Fruit fly (Drosophila melanogaster) whole organism, prepupa: ENCODE results near the gene CG15202.

Source experiments
- CG10669 ChIP-seq: fragments of 200-800 bp; sonication (Bioruptor generic); optimal IDR thresholded peaks from 3 replicates; lab custom pipeline; 2018; ENCODE audit warnings: missing biosample characterization, mild to moderate bottlenecking, missing genetic modification characterization, moderate library complexity
- CG11294 ChIP-seq: fragments of 200-800 bp; sonication (Bioruptor generic); IDR thresholded peaks from 2 replicates; pipeline ENCODE4 v1.3.6; 2022; ENCODE audit warnings: missing biosample characterization, missing genetic modification characterization
- CG11762 ChIP-seq: fragments of 200-800 bp; sonication (Bioruptor generic); optimal IDR thresholded peaks from 3 replicates; lab custom pipeline; 2016; ENCODE audit warnings: missing biosample characterization, missing genetic modification characterization; ENCODE audit not compliant: insufficient read depth
- CG1621 ChIP-seq: fragments of 200-800 bp; sonication (Bioruptor generic); optimal IDR thresholded peaks from 3 replicates; lab custom pipeline; 2018; ENCODE audit warnings: missing biosample characterization, mild to moderate bottlenecking, missing genetic modification characterization
- CG16779 ChIP-seq: fragments of 200-800 bp; sonication (Bioruptor generic); optimal IDR thresholded peaks from 3 replicates; lab custom pipeline; 2017; ENCODE audit warnings: missing biosample characterization, mild to moderate bottlenecking, missing genetic modification characterization
- CG31627 ChIP-seq: fragments of 200-800 bp; sonication (Bioruptor generic); optimal IDR thresholded peaks from 3 replicates; lab custom pipeline; 2016; ENCODE audit warnings: missing biosample characterization, missing genetic modification characterization
- CG4318 ChIP-seq: fragments of 200-800 bp; sonication (Bioruptor generic); optimal IDR thresholded peaks from 3 replicates; lab custom pipeline; 2017; ENCODE audit warnings: missing biosample characterization, mild to moderate bottlenecking, missing genetic modification characterization
- CG6163 ChIP-seq: fragments of 200-800 bp; sonication (Bioruptor generic); IDR thresholded peaks from 3 replicates; pipeline ENCODE4 v1.3.6; 2022; ENCODE audit warnings: missing biosample characterization, missing genetic modification characterization
- CG6854 ChIP-seq: fragments of 200-800 bp; sonication (Bioruptor generic); optimal IDR thresholded peaks from 2 replicates; lab custom pipeline; 2017; ENCODE audit warnings: missing biosample characterization, mild to moderate bottlenecking, missing genetic modification characterization
- CG8119 ChIP-seq: fragments of 200-800 bp; sonication (Bioruptor generic); IDR thresholded peaks from 3 replicates; pipeline ENCODE4 v1.3.6; 2022; ENCODE audit warnings: missing biosample characterization, missing genetic modification characterization
- CG8632 ChIP-seq: fragments of 200-800 bp; sonication (Bioruptor generic); optimal IDR thresholded peaks from 3 replicates; lab custom pipeline; 2016; ENCODE audit warnings: missing biosample characterization, missing genetic modification characterization
- CG9139 ChIP-seq: fragments of 200-800 bp; sonication (Bioruptor generic); optimal IDR thresholded peaks from 3 replicates; lab custom pipeline; 2017; ENCODE audit warnings: missing biosample characterization, mild to moderate bottlenecking, missing genetic modification characterization
- Eip75B ChIP-seq: fragments of 200-800 bp; sonication (Bioruptor generic); optimal IDR thresholded peaks from 3 replicates; lab custom pipeline; 2016; ENCODE audit warnings: missing biosample characterization, missing genetic modification characterization
- Eip78C ChIP-seq: fragments of 200-800 bp; sonication (Bioruptor generic); peaks from one replicate; lab custom pipeline; 2016; ENCODE audit warnings: missing biosample characterization, missing genetic modification characterization
- Eip93F ChIP-seq: fragments of 200-800 bp; sonication (Bioruptor generic); optimal IDR thresholded peaks from 2 replicates; lab custom pipeline; 2016; ENCODE audit warnings: missing biosample characterization, mild to moderate bottlenecking, missing genetic modification characterization
- Ets21C ChIP-seq: fragments of 200-800 bp; sonication (Bioruptor generic); optimal IDR thresholded peaks from 3 replicates; lab custom pipeline; 2016; ENCODE audit warnings: missing biosample characterization, missing genetic modification characterization
- Hr38 ChIP-seq: sonication (Bioruptor generic); optimal IDR thresholded peaks from 2 replicates; lab custom pipeline; 2016; ENCODE audit warnings: missing biosample characterization, missing genetic modification characterization
- Hr39 ChIP-seq: fragments of 200-800 bp; sonication (Bioruptor generic); optimal IDR thresholded peaks from 2 replicates; lab custom pipeline; 2016; ENCODE audit warnings: missing biosample characterization, missing genetic modification characterization
- Hr4 ChIP-seq: fragments of 200-800 bp; sonication (Bioruptor generic); optimal IDR thresholded peaks from 3 replicates; lab custom pipeline; 2016; ENCODE audit warnings: missing biosample characterization, missing genetic modification characterization
- Lpt ChIP-seq: fragments of 200-800 bp; sonication (Bioruptor generic); optimal IDR thresholded peaks from 3 replicates; lab custom pipeline; 2016; ENCODE audit warnings: missing biosample characterization, missing genetic modification characterization
- Met ChIP-seq: fragments of 200-800 bp; sonication (Bioruptor generic); optimal IDR thresholded peaks from 3 replicates; lab custom pipeline; 2016; ENCODE audit warnings: missing biosample characterization, missing genetic modification characterization
- Sox102F ChIP-seq: fragments of 200-800 bp; sonication (Bioruptor generic); optimal IDR thresholded peaks from 2 replicates; lab custom pipeline; 2016; ENCODE audit warnings: missing biosample characterization, mild to moderate bottlenecking, missing genetic modification characterization
- Sox15 ChIP-seq: fragments of 200-800 bp; sonication (Bioruptor generic); optimal IDR thresholded peaks from 3 replicates; lab custom pipeline; 2016; ENCODE audit warnings: missing biosample characterization, missing genetic modification characterization
- achi ChIP-seq: fragments of 200-800 bp; sonication (Bioruptor generic); optimal IDR thresholded peaks from 3 replicates; lab custom pipeline; 2016; ENCODE audit warnings: missing biosample characterization, missing genetic modification characterization
- acj6 ChIP-seq: fragments of 200-800 bp; sonication (Bioruptor generic); optimal IDR thresholded peaks from 3 replicates; lab custom pipeline; 2016; ENCODE audit warnings: missing biosample characterization, missing genetic modification characterization
- cyc ChIP-seq: fragments of 200-800 bp; sonication (Bioruptor generic); optimal IDR thresholded peaks from 3 replicates; lab custom pipeline; 2016; ENCODE audit warnings: missing biosample characterization, missing genetic modification characterization
- dac ChIP-seq: fragments of 200-800 bp; sonication (Bioruptor generic); optimal IDR thresholded peaks from 2 replicates; lab custom pipeline; 2017; ENCODE audit warnings: missing biosample characterization, mild to moderate bottlenecking, missing genetic modification characterization
- esn ChIP-seq: fragments of 200-800 bp; sonication (Bioruptor generic); optimal IDR thresholded peaks from 2 replicates; lab custom pipeline; 2016; ENCODE audit warnings: missing biosample characterization, mild to moderate bottlenecking, missing genetic modification characterization, moderate library complexity
- fd85E ChIP-seq: fragments of 200-800 bp; sonication (Bioruptor generic); optimal IDR thresholded peaks from 3 replicates; lab custom pipeline; 2016; ENCODE audit warnings: missing biosample characterization, missing genetic modification characterization
- fkh ChIP-seq: fragments of 200-800 bp; sonication (Bioruptor generic); optimal IDR thresholded peaks from 3 replicates; lab custom pipeline; 2017; ENCODE audit warnings: missing biosample characterization, mild to moderate bottlenecking, missing genetic modification characterization, moderate library complexity
- lz ChIP-seq: fragments of 200-800 bp; sonication (Bioruptor generic); optimal IDR thresholded peaks from 3 replicates; lab custom pipeline; 2016; ENCODE audit warnings: missing biosample characterization, missing genetic modification characterization
- pdm3 ChIP-seq: fragments of 200-800 bp; sonication (Bioruptor generic); optimal IDR thresholded peaks from 3 replicates; lab custom pipeline; 2016; ENCODE audit warnings: missing biosample characterization, missing genetic modification characterization
- spab ChIP-seq: fragments of 200-800 bp; sonication (Bioruptor generic); optimal IDR thresholded peaks from 2 replicates; lab custom pipeline; 2017; ENCODE audit warnings: missing biosample characterization, mild to moderate bottlenecking, missing genetic modification characterization, missing genetic modification reagents
- ss ChIP-seq, 2 experiments: fragments of 200-800 bp; sonication (Bioruptor generic); optimal IDR thresholded peaks; 2 replicates in 1 of 2; 3 replicates in 1 of 2; lab custom pipeline; 2017 to 2018; ENCODE audit warnings: mild to moderate bottlenecking in 2 of 2, missing biosample characterization in 2 of 2, missing genetic modification characterization in 2 of 2, moderate library complexity in 1 of 2
- svp ChIP-seq: fragments of 200-800 bp; sonication (Bioruptor generic); peaks from one replicate; lab custom pipeline; 2016; ENCODE audit warnings: missing biosample characterization, missing genetic modification characterization
- vri ChIP-seq: fragments of 200-800 bp; sonication (Bioruptor generic); optimal IDR thresholded peaks from 3 replicates; lab custom pipeline; 2016; ENCODE audit warnings: missing biosample characterization, mild to moderate bottlenecking, missing genetic modification characterization

Gene CG15202

dm6 chrX:11149201-11149600, 6.9 kb downstream of the CG15202 start, which contains the start of gene Lint-1 (continued):
- TF ChIP-seq CG4318 (GFP tag; lab: Kevin White, UChicago) (no peak), pdm3 (peak; percentile 49), Hr4 (GFP tag; lab: Kevin White, UChicago) (peak; percentile 15), fd85E (no peak), Eip75B (GFP tag; lab: Kevin White, UChicago) (peak; percentile 5), CG11762 (GFP tag; lab: Kevin White, UChicago) (no peak), ss (GFP tag; optimal IDR thresholded peaks at IDR 0.05; lab: Kevin White, UChicago) (no peak)

- TF ChIP-seq Eip93F (peak; percentile 28), Sox102F (GFP tag; lab: Kevin White, UChicago) (no peak), CG11762 (GFP tag; lab: Kevin White, UChicago) (no peak)
- TF ChIP-seq, all 60 proteins: peak for 1
Measured at dm6 chrX:11153413-11153812, 11.1 kb downstream of the CG15202 start.

dm6 chrX:11153826-11154510, 11.6 kb downstream of the CG15202 start, which contains the start of the genes rtv and Dlic:
Gene rtv (minus strand): TSS chrX:11153990.
Gene Dlic (plus strand): TSS chrX:11154421.
- TF ChIP-seq Sox15 (no peak), Hr39 (GFP tag; lab: Kevin White, UChicago) (peak; percentile 38), fkh (GFP tag; lab: Kevin White, UChicago) (peak; percentile 83), CG10669 (GFP tag; lab: Kevin White, UChicago) (no peak), CG1621 (tag; lab: Kevin White, UChicago) (no peak), Ets21C (GFP tag; lab: Kevin White, UChicago) (peak; percentile 19), lz (peak; percentile 44), vri (GFP tag; lab: Kevin White, UChicago) (no peak), svp (GFP tag; lab: Kevin White, UChicago) (peak; percentile 78), CG6854 (GFP tag; lab: Kevin White, UChicago) (no peak), CG8119 (GFP tag; lab: Robert Waterston, UW) (no peak), CG6163 (peak; percentile 63; the same call in 2 of the 3 replicates), spab (GFP tag; lab: Kevin White, UChicago) (no peak), CG16779 (tag; lab: Kevin White, UChicago) (no peak), acj6 (GFP tag; lab: Kevin White, UChicago) (peak; percentile 0), Met (GFP tag; lab: Kevin White, UChicago) (peak; percentile 8), ss (GFP tag; optimal IDR thresholded peaks at IDR 0.05; lab: Kevin White, UChicago) (no peak), CG8632 (GFP tag; lab: Kevin White, UChicago) (no peak), esn (GFP tag; lab: Kevin White, UChicago) (peak; percentile 35), CG11294 (GFP tag; lab: Robert Waterston, UW) (no peak), Hr38 (GFP tag; lab: Kevin White, UChicago) (no peak), achi (GFP tag; lab: Kevin White, UChicago) (no peak), Lpt (GFP tag; lab: Kevin White, UChicago) (no peak), Eip78C (GFP tag; lab: Kevin White, UChicago) (peak; percentile 14), Eip75B (GFP tag; lab: Kevin White, UChicago) (peak; percentile 8), CG31627 (GFP tag; lab: Kevin White, UChicago) (peak; percentile 41), pdm3 (peak; percentile 4), cyc (GFP tag; lab: Kevin White, UChicago) (peak; percentile 44), fd85E (no peak), CG9139 (GFP tag; lab: Kevin White, UChicago) (no peak), Hr4 (GFP tag; lab: Kevin White, UChicago) (peak; percentile 7), dac (GFP tag; lab: Kevin White, UChicago) (no peak)
